Fruit fly (Drosophila melanogaster) whole organism, embryonic: ENCODE data around the gene CG10208.

Experiments
- B-H1 ChIP-seq: fragments of 200-800 bp; sonication (Bioruptor generic); IDR thresholded peaks from 3 replicates; pipeline ENCODE4 v1.3.6; 2022; ENCODE audit warnings: missing biosample characterization, missing genetic modification characterization
- BEAF-32 ChIP-seq: fragments of 200-800 bp; sonication (Bioruptor generic); optimal IDR thresholded peaks from 3 replicates; lab custom pipeline; 2017; ENCODE audit warnings: missing biosample characterization, missing genetic modification characterization, mild to moderate bottlenecking, moderate library complexity, missing genetic modification reagents
- Bteb2 ChIP-seq: fragments of 200-800 bp; sonication (Bioruptor generic); optimal IDR thresholded peaks from 2 replicates; lab custom pipeline; 2016; ENCODE audit warnings: missing biosample characterization, missing genetic modification characterization
- CG11504 ChIP-seq: fragments of 200-800 bp; sonication (Bioruptor generic); optimal IDR thresholded peaks from 3 replicates; lab custom pipeline; 2019; ENCODE audit warnings: missing biosample characterization, mild to moderate bottlenecking, missing genetic modification characterization, moderate library complexity
- CG12236 ChIP-seq: fragments of 200-800 bp; sonication (Bioruptor generic); optimal IDR thresholded peaks from 2 replicates; lab custom pipeline; 2016; ENCODE audit warnings: missing biosample characterization, missing genetic modification characterization
- CG1233 ChIP-seq: fragments of 200-800 bp; sonication (Bioruptor generic); optimal IDR thresholded peaks from 4 replicates; lab custom pipeline; 2018; ENCODE audit warnings: missing biosample characterization, mild to moderate bottlenecking, missing genetic modification characterization
- CG14014 ChIP-seq: fragments of 200-800 bp; sonication (Bioruptor generic); IDR thresholded peaks from 2 replicates; pipeline ENCODE4 v1.3.6; 2022; ENCODE audit warnings: missing biosample characterization, missing genetic modification characterization
- CG14050 ChIP-seq: fragments of 200-800 bp; sonication (Bioruptor generic); IDR thresholded peaks from 3 replicates; pipeline ENCODE4 v1.3.6; 2022; ENCODE audit warnings: missing biosample characterization, missing genetic modification characterization
- CG15514 ChIP-seq: fragments of 200-800 bp; sonication (Bioruptor generic); optimal IDR thresholded peaks from 3 replicates; lab custom pipeline; 2017; ENCODE audit warnings: missing biosample characterization, missing genetic modification characterization, mild to moderate bottlenecking, moderate library complexity, missing genetic modification reagents
- CG16813 ChIP-seq: fragments of 200-800 bp; sonication (Bioruptor generic); IDR thresholded peaks from 3 replicates; pipeline ENCODE4 v1.3.6; 2022; ENCODE audit warnings: missing biosample characterization, missing genetic modification characterization; ENCODE audit not compliant: partially characterized antibody
- CG17829 ChIP-seq: fragments of 200-800 bp; optimal IDR thresholded peaks from 2 replicates; lab custom pipeline; 2019; ENCODE audit warnings: missing biosample characterization, mild to moderate bottlenecking, missing genetic modification characterization, moderate library complexity
- CG18599 ChIP-seq: fragments of 200-800 bp; sonication (Bioruptor generic); optimal IDR thresholded peaks from 3 replicates; lab custom pipeline; 2017; ENCODE audit warnings: missing biosample characterization, missing genetic modification characterization, mild to moderate bottlenecking, moderate library complexity, missing genetic modification reagents
- CG30020 ChIP-seq: fragments of 200-800 bp; optimal IDR thresholded peaks from 2 replicates; lab custom pipeline; 2019; ENCODE audit warnings: missing biosample characterization, mild to moderate bottlenecking, missing genetic modification characterization, moderate library complexity
- CG32772 ChIP-seq: fragments of 200-800 bp; sonication (Bioruptor generic); IDR thresholded peaks from 2 replicates; pipeline ENCODE4 v1.3.6; 2022; ENCODE audit warnings: missing biosample characterization, missing genetic modification characterization
- CG33213 ChIP-seq: fragments of 200-800 bp; sonication (Bioruptor generic); optimal IDR thresholded peaks from 3 replicates; lab custom pipeline; 2016; ENCODE audit warnings: missing biosample characterization, missing genetic modification characterization
- CG6254 ChIP-seq: fragments of 200-800 bp; sonication (Bioruptor generic); optimal IDR thresholded peaks from 3 replicates; lab custom pipeline; 2017; ENCODE audit warnings: mild to moderate bottlenecking, missing biosample characterization, missing genetic modification reagents, missing genetic modification characterization
- CG6813 ChIP-seq: fragments of 200-800 bp; sonication (Bioruptor generic); optimal IDR thresholded peaks from 2 replicates; lab custom pipeline; 2017; ENCODE audit warnings: missing biosample characterization, missing genetic modification characterization, mild to moderate bottlenecking, moderate library complexity, missing genetic modification reagents
- CG7987 ChIP-seq: fragments of 200-800 bp; sonication (Bioruptor generic); optimal IDR thresholded peaks from 2 replicates; lab custom pipeline; 2018; ENCODE audit warnings: missing biosample characterization, mild to moderate bottlenecking, missing genetic modification characterization, moderate library complexity
- CG9437 ChIP-seq: fragments of 200-800 bp; sonication (Bioruptor generic); optimal IDR thresholded peaks from 2 replicates; lab custom pipeline; 2018; ENCODE audit warnings: missing biosample characterization, mild to moderate bottlenecking, missing genetic modification characterization
- CoRest ChIP-seq: fragments of 200-800 bp; sonication (Bioruptor generic); optimal IDR thresholded peaks from 3 replicates; lab custom pipeline; 2018; ENCODE audit warnings: missing biosample characterization, mild to moderate bottlenecking, missing genetic modification characterization, moderate library complexity
- Doc3 ChIP-seq: fragments of 200-800 bp; sonication (Bioruptor generic); IDR thresholded peaks from 3 replicates; pipeline ENCODE4 v1.3.6; 2022; ENCODE audit warnings: missing biosample characterization, missing genetic modification characterization; ENCODE audit not compliant: partially characterized antibody
- Dp ChIP-seq: fragments of 200-800 bp; sonication (Bioruptor generic); optimal IDR thresholded peaks from 2 replicates; lab custom pipeline; 2018; ENCODE audit warnings: missing biosample characterization, mild to moderate bottlenecking, missing genetic modification characterization, moderate library complexity
- Gsc ChIP-seq: fragments of 200-800 bp; sonication (Bioruptor generic); IDR thresholded peaks from 2 replicates; pipeline ENCODE4 v1.3.6; 2022; ENCODE audit warnings: missing biosample characterization, missing genetic modification characterization
- Gug ChIP-seq: fragments of 200-800 bp; sonication (Bioruptor generic); IDR thresholded peaks from 4 replicates; pipeline ENCODE4 v1.3.6; 2022; ENCODE audit warnings: missing biosample characterization, missing genetic modification characterization
- H15 ChIP-seq: fragments of 200-800 bp; sonication (Bioruptor generic); IDR thresholded peaks from 3 replicates; pipeline ENCODE4 v1.3.6; 2022; ENCODE audit warnings: missing biosample characterization, missing genetic modification characterization
- HLH3B ChIP-seq: fragments of 200-800 bp; sonication (Bioruptor generic); IDR thresholded peaks from 2 replicates; pipeline ENCODE4 v1.3.6; 2022; ENCODE audit warnings: missing biosample characterization, missing genetic modification characterization
- Kr ChIP-seq: fragments of 200-800 bp; sonication (Bioruptor generic); optimal IDR thresholded peaks from 2 replicates; lab custom pipeline; 2017; ENCODE audit warnings: missing biosample characterization, mild to moderate bottlenecking, missing genetic modification characterization
- Oaz ChIP-seq: fragments of 200-800 bp; sonication (Bioruptor generic); IDR thresholded peaks from 2 replicates; pipeline ENCODE4 v1.3.6; 2022; ENCODE audit warnings: missing biosample characterization, missing genetic modification characterization
- Opbp ChIP-seq: fragments of 200-800 bp; sonication (Bioruptor generic); IDR thresholded peaks from 3 replicates; pipeline ENCODE4 v1.3.6; 2022; ENCODE audit warnings: missing biosample characterization, missing genetic modification characterization; ENCODE audit not compliant: partially characterized antibody
- Ssrp ChIP-seq: fragments of 200-800 bp; sonication (Bioruptor generic); optimal IDR thresholded peaks from 2 replicates; lab custom pipeline; 2018; ENCODE audit warnings: missing biosample characterization, mild to moderate bottlenecking, missing genetic modification characterization, moderate library complexity
- Tbp ChIP-seq: fragments of >200 bp; optimal IDR thresholded peaks from 2 replicates; lab custom pipeline; 2018; ENCODE audit warnings: missing biosample characterization, missing genetic modification characterization
- ash1 ChIP-seq: fragments of 200-800 bp; sonication (Bioruptor generic); optimal IDR thresholded peaks from 2 replicates; lab custom pipeline; 2018; ENCODE audit warnings: missing biosample characterization, mild to moderate bottlenecking, missing genetic modification characterization
- dan ChIP-seq: fragments of 200-800 bp; sonication (Bioruptor generic); IDR thresholded peaks from 2 replicates; pipeline ENCODE4 v1.3.6; 2022; ENCODE audit warnings: missing biosample characterization, missing genetic modification characterization
- danr ChIP-seq: fragments of 200-800 bp; sonication (Bioruptor generic); IDR thresholded peaks from 2 replicates; pipeline ENCODE4 v1.3.6; 2022; ENCODE audit warnings: missing biosample characterization, missing genetic modification characterization
- dmrt11E ChIP-seq: fragments of 200-800 bp; sonication (Bioruptor generic); optimal IDR thresholded peaks from 3 replicates; lab custom pipeline; 2018; ENCODE audit warnings: missing biosample characterization, mild to moderate bottlenecking, missing genetic modification characterization, moderate library complexity
- eyg ChIP-seq: fragments of 200-800 bp; sonication (Bioruptor generic); optimal IDR thresholded peaks from 3 replicates; lab custom pipeline; 2016; ENCODE audit warnings: missing biosample characterization, missing genetic modification characterization
- fd64A ChIP-seq: fragments of 200-800 bp; sonication (Bioruptor generic); optimal IDR thresholded peaks from 3 replicates; lab custom pipeline; 2018; ENCODE audit warnings: missing biosample characterization, mild to moderate bottlenecking, missing genetic modification characterization
- grn ChIP-seq: fragments of 200-800 bp; sonication (Bioruptor generic); optimal IDR thresholded peaks from 3 replicates; lab custom pipeline; 2017; ENCODE audit warnings: missing biosample characterization, missing genetic modification characterization
- her ChIP-seq: fragments of 200-800 bp; sonication (Bioruptor generic); optimal IDR thresholded peaks from 2 replicates; lab custom pipeline; 2016; ENCODE audit warnings: missing biosample characterization, missing genetic modification characterization
- hth ChIP-seq: fragments of >200 bp; optimal IDR thresholded peaks from 2 replicates; lab custom pipeline; 2017; ENCODE audit warnings: inconsistent platforms
- lilli ChIP-seq: fragments of 200-800 bp; sonication (Bioruptor generic); optimal IDR thresholded peaks from 3 replicates; lab custom pipeline; 2016; ENCODE audit warnings: missing biosample characterization, missing genetic modification characterization
- luna ChIP-seq: fragments of 200-800 bp; sonication (Bioruptor generic); optimal IDR thresholded peaks from 2 replicates; lab custom pipeline; 2016; ENCODE audit warnings: missing biosample characterization, missing genetic modification characterization
- maf-S ChIP-seq: fragments of 200-800 bp; sonication (Bioruptor generic); optimal IDR thresholded peaks from 2 replicates; lab custom pipeline; 2016; ENCODE audit warnings: missing biosample characterization, missing genetic modification characterization
- mirr ChIP-seq: fragments of 200-800 bp; sonication (Bioruptor generic); optimal IDR thresholded peaks from 3 replicates; lab custom pipeline; 2018; ENCODE audit warnings: missing biosample characterization, mild to moderate bottlenecking, missing genetic modification characterization
- pnt ChIP-seq: fragments of 200-800 bp; sonication (Bioruptor generic); optimal IDR thresholded peaks from 3 replicates; lab custom pipeline; 2016; ENCODE audit warnings: missing biosample characterization, missing genetic modification characterization
- sens ChIP-seq: fragments of 200-800 bp; sonication (Bioruptor generic); peaks from one replicate; lab custom pipeline; 2016; ENCODE audit warnings: missing biosample characterization, missing genetic modification characterization
- sug ChIP-seq: fragments of 200-800 bp; optimal IDR thresholded peaks from 2 replicates; lab custom pipeline; 2019; ENCODE audit warnings: missing biosample characterization, mild to moderate bottlenecking, missing genetic modification characterization, moderate library complexity
- tx ChIP-seq: fragments of 200-800 bp; sonication (Bioruptor generic); optimal IDR thresholded peaks from 2 replicates; lab custom pipeline; 2016; ENCODE audit warnings: missing biosample characterization, missing genetic modification characterization
- unc-4 ChIP-seq: fragments of 200-800 bp; sonication (Bioruptor generic); IDR thresholded peaks from 2 replicates; pipeline ENCODE4 v1.3.6; 2022; ENCODE audit warnings: missing biosample characterization, missing genetic modification characterization; ENCODE audit not compliant: partially characterized antibody
- zfh2 ChIP-seq: fragments of 200-800 bp; sonication (Bioruptor generic); optimal IDR thresholded peaks from 2 replicates; lab custom pipeline; 2016; ENCODE audit warnings: missing biosample characterization, missing genetic modification characterization

The CG10208 gene

DNA sequence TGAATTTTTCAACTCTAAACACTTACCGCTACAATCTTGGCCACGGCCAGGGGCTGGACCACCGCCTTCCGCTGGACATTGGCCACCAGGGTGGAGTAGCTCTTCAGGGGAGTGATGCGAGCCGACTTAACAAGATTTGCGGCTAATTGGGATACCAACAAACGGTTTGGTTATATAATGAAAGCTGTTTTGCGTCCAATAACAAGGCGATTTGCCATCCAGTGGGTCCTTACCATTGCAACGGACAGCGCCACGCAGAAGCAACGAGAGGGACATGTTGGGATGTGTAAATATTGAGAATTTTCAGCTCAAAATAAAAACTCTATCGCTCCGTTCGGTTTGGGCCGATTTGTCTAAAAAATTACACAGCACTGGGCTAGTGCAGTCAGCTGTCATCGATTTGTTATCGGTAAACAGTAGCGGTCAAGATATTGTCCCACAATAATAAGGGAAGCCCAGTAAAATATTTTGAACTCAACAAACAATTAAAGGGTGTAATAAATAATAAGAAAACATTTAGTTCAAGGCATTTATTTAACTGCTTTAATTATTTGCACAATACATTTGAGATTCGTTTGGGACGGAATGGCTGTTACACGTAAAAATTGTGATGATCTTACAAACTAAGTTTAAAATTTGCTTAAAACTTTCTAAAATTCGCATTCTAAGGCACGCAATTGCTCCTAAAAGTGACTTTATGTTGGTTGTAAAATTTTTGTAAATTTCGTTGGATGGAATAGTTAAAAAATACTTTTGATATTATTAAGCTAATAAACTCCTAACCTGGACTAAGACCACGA, 13.5 kb downstream of the CG10208 start, which contains the start of gene SdhD (continued):
- peak; percentile 56 for TF ChIP-seq CG15514 (GFP tag; lab: Kevin White, UChicago)
- no peak for TF ChIP-seq dan (GFP tag; lab: Robert Waterston, UW)
- TF ChIP-seq dmrt11E = no peak
- TF ChIP-seq Gug = no peak
- TF ChIP-seq CG16813 (GFP tag; lab: Robert Waterston, UW) = peak; percentile 12; the same call in 1 of the 3 replicates
- no peak for TF ChIP-seq CG9437
- peak; percentile 9 for TF ChIP-seq CG17829 (tag; lab: Kevin White, UChicago)
- TF ChIP-seq Doc3 (GFP tag; lab: Robert Waterston, UW) = peak; percentile 38; the same call in 1 of the 3 replicates
- TF ChIP-seq Oaz (GFP tag; lab: Robert Waterston, UW) = no peak
- peak; percentile 58 for TF ChIP-seq lilli (GFP tag; lab: Kevin White, UChicago)
- no peak for TF ChIP-seq Gsc (GFP tag; lab: Robert Waterston, UW)
- TF ChIP-seq Opbp (GFP tag; lab: Robert Waterston, UW) = peak; percentile 58; the same call in 2 of the 3 replicates
- no peak for TF ChIP-seq danr
- TF ChIP-seq Kr (GFP tag; lab: Kevin White, UChicago) = no peak
- TF ChIP-seq sug = peak; percentile 18
- no peak for TF ChIP-seq Ssrp (tag; lab: Kevin White, UChicago)
- TF ChIP-seq CG6254 (GFP tag; lab: Kevin White, UChicago) = no peak
- no peak for TF ChIP-seq hth
- TF ChIP-seq CG32772 = no peak
- TF ChIP-seq CG18599 (GFP tag; lab: Kevin White, UChicago) = peak; percentile 37
- peak; percentile 48 for TF ChIP-seq unc-4 (GFP tag; lab: Robert Waterston, UW)
- peak; percentile 48 for TF ChIP-seq BEAF-32 (GFP tag; lab: Kevin White, UChicago)
- TF ChIP-seq CG12236 (GFP tag; lab: Kevin White, UChicago) = no peak
- TF ChIP-seq sens = peak; percentile 86
- no peak for TF ChIP-seq CG6813 (GFP tag; lab: Kevin White, UChicago)
- no peak for TF ChIP-seq luna (GFP tag; lab: Kevin White, UChicago)
- TF ChIP-seq Tbp (GFP tag; lab: Kevin White, UChicago) = no peak
- TF ChIP-seq zfh2 (GFP tag; lab: Kevin White, UChicago) = peak; percentile 53
- no peak for TF ChIP-seq grn (GFP tag; lab: Kevin White, UChicago)
- peak; percentile 29 for TF ChIP-seq Dp (GFP tag; lab: Kevin White, UChicago)
- TF ChIP-seq CG33213 (GFP tag; lab: Kevin White, UChicago) = peak; percentile 30
- no peak for TF ChIP-seq fd64A (GFP tag; lab: Kevin White, UChicago)
- TF ChIP-seq CG7987 (GFP tag; lab: Kevin White, UChicago) = peak; percentile 40
- no peak for TF ChIP-seq CoRest
- TF ChIP-seq her (GFP tag; lab: Kevin White, UChicago) = peak; percentile 47
- no peak for TF ChIP-seq pnt (GFP tag; lab: Kevin White, UChicago)
- no peak for TF ChIP-seq CG11504 (tag; lab: Kevin White, UChicago)
- peak; percentile 20 for TF ChIP-seq CG30020 (tag; lab: Kevin White, UChicago)
- TF ChIP-seq H15 (GFP tag; lab: Robert Waterston, UW) = peak; percentile 18; the same call in 1 of the 3 replicates
- TF ChIP-seq CG14050 (GFP tag; lab: Robert Waterston, UW) = no peak
- peak; percentile 14 for TF ChIP-seq CG1233 (GFP tag; lab: Kevin White, UChicago)
- no peak for TF ChIP-seq eyg (GFP tag; lab: Kevin White, UChicago)
- TF ChIP-seq HLH3B (GFP tag; lab: Robert Waterston, UW) = no peak
- TF ChIP-seq mirr (GFP tag; lab: Kevin White, UChicago) = no peak
- peak; percentile 15 for TF ChIP-seq Bteb2 (GFP tag; lab: Kevin White, UChicago)
- TF ChIP-seq maf-S (GFP tag; lab: Kevin White, UChicago) = no peak
- no peak for TF ChIP-seq tx (GFP tag; lab: Kevin White, UChicago)
- TF ChIP-seq CG14014 (GFP tag; lab: Robert Waterston, UW) = peak; percentile 7; the same call in 1 of the 2 replicates
- TF ChIP-seq ash1 (GFP tag; lab: Kevin White, UChicago) = no peak
- no peak for TF ChIP-seq B-H1 (GFP tag; lab: Robert Waterston, UW)
